Fruit fly (Drosophila melanogaster) S2 (cell line): ENCODE measurements around the gene mag.

ENCODE experiments used
- CG8478 ChIP-seq: fragments of >200 bp; optimal IDR thresholded peaks from 2 replicates; lab custom pipeline; 2018
- CTCF ChIP-seq, 2 experiments: fragments of >200 bp; optimal IDR thresholded peaks; 2 replicates each; lab custom pipeline; 2018

Gene mag

DNA sequence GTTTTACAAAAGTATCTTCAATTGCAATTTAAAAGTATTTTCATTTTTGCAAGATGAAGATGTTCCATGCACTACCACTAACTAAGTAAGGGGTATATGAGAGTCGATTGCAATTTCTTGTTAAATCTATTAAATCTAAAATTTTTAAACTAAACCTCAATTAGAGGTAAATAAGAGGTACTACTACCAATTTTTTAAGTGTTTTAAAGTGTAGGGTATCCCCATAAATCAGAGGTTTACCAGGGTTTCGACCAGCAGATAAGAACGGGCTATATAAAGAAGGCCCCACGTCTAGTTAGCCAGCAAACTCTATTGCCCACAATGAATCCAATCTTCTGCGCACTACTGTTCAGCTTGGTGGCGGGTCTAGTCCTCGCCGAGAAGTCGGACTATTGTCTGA is at the start of gene mag:
TSS of gene mag (plus strand) at position 301 of the 400 bp plus-strand sequence.
- no peak for TF ChIP-seq CTCF (optimal IDR thresholded peaks at IDR 0.05; lab: Kevin White, UChicago)
- no peak for TF ChIP-seq CG8478 (lab: Kevin White, UChicago)

DNA sequence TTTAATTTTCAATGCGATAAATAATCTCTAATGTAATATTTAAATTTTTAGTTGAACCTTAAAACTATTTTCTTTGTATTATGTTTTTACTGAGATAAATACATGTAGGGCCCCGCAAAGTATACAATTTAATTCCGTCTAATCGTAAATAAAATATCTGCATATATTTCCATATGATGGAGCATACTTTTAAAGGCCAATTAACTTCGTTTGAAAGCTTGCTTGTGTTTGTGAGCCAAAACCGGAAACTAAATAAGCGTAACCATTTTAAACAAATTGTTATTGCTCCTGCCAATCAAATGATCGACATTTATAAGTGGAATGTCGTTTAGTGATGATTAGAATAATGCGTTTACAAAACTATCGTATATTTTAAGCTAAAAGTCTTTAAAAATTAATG is 49.7 kb upstream of the mag start:
- TF ChIP-seq CG8478 (lab: Kevin White, UChicago) (no peak), CTCF (optimal IDR thresholded peaks at IDR 0.05; lab: Kevin White, UChicago) (no peak)

DNA sequence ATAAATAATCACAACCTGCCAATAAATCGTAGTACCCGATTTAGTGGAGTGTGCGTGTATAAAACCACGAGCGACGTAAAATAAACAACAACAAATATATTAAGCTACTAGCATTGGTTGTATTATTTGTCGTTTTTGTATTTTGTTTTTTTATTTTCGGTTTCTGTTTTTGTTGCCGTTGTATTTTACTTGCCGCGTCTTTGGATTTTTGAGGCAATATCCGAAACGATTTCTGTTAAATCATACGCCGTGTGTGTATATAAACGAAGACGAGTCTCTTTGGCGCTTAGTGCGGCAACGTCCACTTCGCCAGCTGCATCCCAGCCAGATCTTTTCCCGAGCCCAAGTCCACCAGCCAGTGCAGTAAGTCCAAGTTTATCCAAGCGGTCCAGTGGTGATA is 47.2 kb upstream of the mag start, which contains the start of gene zye:
TSS of gene zye (plus strand) at position 301 of the 400 bp plus-strand sequence.
- TF ChIP-seq CTCF (optimal IDR thresholded peaks at IDR 0.05; lab: Kevin White, UChicago) (no peak), CG8478 (lab: Kevin White, UChicago) (no peak)

DNA sequence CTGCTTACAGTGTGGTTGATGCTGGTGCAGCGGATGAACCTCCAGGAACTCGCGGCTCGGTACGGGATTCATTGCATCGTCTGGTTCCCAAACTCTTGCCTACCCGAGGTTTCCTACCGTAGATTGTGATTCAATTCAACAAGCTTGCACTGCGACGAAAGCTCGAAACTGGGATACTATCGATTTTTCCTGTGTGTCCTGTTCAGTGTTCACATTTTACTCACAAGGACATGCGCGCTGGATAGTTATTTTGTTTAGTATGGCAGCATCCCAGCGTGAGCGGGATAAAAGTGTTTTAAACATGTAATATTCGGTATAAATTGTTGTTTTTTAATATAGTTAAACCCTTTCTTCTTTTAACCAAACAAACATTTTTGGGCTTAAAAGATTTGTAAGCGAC is 34.6 kb upstream of the mag start, which contains the start of gene CG5282:
TSS of gene CG5282 (minus strand) at position 184 of the 400 bp plus-strand sequence.
- TF ChIP-seq CG8478 (lab: Kevin White, UChicago), result no peak
- no peak for TF ChIP-seq CTCF (optimal IDR thresholded peaks at IDR 0.05; lab: Kevin White, UChicago)

DNA sequence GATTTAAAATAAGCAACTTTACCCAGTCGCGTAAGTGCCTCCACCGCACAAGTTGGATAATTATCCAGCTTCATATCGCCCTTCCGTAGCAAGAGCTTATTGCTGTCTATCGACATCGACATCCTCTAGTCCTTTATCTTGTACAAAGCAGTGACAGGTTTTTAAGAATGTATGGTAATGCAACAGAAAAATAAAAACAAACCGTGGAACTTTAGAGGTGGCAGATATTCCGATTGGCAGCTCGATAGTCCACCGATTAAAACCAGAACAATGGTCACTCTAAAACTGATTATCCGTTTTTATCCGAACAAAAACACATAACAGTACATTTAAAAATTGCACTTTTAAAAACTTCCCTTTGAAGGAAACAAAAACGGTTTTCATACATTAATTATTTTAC is 33.0 kb upstream of the mag start, which contains the start of gene CG5274:
TSS of gene CG5274 (minus strand) at position 218 of the 400 bp plus-strand sequence.
- TF ChIP-seq CTCF (optimal IDR thresholded peaks at IDR 0.05; lab: Kevin White, UChicago) (no peak), CG8478 (lab: Kevin White, UChicago) (no peak)

DNA sequence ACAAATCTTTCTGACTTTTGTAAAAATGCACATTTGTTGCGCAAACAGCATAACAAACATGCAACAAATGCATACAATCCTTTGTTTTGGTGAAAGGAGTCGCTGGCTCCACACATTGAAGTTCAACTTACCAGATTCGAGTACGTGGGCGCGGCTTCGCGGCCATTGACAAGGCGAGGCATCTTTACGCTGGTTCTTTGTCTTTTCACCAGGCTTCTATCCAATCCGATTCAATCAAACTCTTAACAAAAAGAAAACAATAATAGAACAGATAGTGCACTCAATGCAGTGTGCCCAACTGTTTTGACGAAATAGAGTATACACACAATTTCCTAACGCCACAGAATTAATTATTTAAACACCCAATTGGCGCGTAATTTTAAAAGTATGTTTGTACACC is 30.3 kb upstream of the mag start, which contains the start of gene CG5262:
TSS of gene CG5262 (minus strand) at position 294 of the 400 bp plus-strand sequence.
- TF ChIP-seq CTCF (optimal IDR thresholded peaks at IDR 0.05; lab: Kevin White, UChicago), result no peak
- no peak for TF ChIP-seq CG8478 (lab: Kevin White, UChicago)

DNA sequence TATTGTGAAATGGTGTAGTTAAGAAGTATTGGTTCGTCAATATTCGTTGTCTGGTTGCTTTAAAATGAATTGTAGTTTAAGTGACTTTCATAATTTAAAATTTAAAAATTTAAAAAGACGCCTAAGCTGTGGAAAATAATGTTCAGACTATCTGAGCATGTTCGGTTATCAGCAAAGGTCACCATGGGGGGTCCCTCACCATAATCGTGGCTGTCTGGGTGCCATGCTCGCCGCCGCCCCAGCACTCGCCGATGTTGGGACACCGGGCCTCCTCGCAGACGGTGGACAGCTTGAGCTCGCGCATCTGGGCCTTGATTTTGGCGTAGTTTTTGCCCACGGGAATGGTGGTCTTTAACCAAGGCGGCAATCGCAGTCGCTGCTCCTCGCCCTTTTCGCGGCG is 28.9 kb upstream of the mag start:
- no peak for TF ChIP-seq CTCF (optimal IDR thresholded peaks at IDR 0.05; lab: Kevin White, UChicago)
- no peak for TF ChIP-seq CG8478 (lab: Kevin White, UChicago)

DNA sequence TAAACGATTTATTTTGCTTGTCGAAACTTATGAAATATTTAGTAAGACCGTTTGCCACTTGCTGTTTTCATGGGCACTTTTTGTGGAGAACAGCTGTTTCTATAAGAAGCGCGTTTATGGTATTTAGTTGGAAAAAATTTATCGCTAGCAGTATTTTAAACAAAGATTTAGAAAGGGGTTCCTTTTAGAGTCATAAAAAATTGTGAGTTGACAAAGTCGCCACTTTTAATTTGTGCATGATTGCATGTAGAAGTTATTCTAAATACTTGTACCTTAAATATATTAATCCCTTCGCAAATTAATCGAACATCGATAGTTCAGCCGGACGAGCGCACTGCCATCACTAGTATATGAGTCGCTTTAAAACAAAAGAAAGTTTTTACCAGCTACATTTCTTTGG is 28.2 kb upstream of the mag start, which contains the start of the genes Las and Psn:
TSS of gene Las (minus strand) at position 65 of the 400 bp plus-strand sequence.
TSS of gene Psn (plus strand) at position 172 of the 400 bp plus-strand sequence.
- TF ChIP-seq CTCF (optimal IDR thresholded peaks at IDR 0.05; lab: Kevin White, UChicago) (no peak), CG8478 (lab: Kevin White, UChicago) (no peak)

DNA sequence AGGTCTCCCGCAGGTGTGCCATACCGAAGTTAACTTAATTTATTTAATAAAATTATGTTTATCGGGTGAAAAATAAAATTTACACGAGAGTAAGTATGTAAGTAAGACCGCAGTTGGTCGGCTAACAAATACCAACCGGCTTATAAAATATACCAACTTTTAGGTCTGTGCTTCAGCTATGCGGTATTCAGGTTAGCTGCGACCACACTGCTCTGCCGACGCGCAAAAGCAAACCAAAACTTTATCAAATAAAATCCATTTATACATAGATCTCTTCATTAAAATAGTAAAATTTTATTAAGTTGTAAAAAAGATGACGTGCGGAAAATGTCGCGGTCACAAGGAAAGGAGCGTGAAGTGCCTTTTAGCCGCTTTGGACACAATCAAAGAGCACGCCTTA is 24.4 kb upstream of the mag start, which contains the start of the genes mRpL15 and CtIP:
TSS of gene mRpL15 (minus strand) at position 141 of the 400 bp plus-strand sequence.
TSS of gene CtIP (plus strand) at position 182 of the 400 bp plus-strand sequence.
- TF ChIP-seq CG8478 (lab: Kevin White, UChicago), result no peak
- TF ChIP-seq CTCF (optimal IDR thresholded peaks at IDR 0.05; lab: Kevin White, UChicago), result no peak

DNA sequence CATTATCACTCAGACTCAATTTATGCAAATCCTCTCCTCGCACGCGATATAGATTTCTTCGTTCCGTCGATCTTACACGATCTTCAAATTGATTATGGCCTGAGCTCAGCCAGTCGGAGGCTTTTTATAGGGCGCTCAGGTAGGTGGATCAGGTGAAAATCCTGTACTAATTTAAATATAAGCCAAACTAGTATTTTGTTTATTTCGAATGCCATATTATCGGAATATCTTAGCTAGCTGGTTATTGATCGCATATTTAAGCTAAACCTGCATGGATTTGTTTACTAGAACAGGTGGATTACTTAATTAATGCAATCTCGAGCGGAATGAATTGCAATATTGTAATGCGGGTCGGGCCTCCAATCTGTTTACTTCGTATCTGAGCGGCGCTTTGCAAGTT is 20.7 kb upstream of the mag start, which contains the start of gene Hpd:
TSS of gene Hpd (minus strand) at position 101 of the 400 bp plus-strand sequence.
- TF ChIP-seq CG8478 (lab: Kevin White, UChicago), result no peak
- TF ChIP-seq CTCF (optimal IDR thresholded peaks at IDR 0.05; lab: Kevin White, UChicago), result no peak

DNA sequence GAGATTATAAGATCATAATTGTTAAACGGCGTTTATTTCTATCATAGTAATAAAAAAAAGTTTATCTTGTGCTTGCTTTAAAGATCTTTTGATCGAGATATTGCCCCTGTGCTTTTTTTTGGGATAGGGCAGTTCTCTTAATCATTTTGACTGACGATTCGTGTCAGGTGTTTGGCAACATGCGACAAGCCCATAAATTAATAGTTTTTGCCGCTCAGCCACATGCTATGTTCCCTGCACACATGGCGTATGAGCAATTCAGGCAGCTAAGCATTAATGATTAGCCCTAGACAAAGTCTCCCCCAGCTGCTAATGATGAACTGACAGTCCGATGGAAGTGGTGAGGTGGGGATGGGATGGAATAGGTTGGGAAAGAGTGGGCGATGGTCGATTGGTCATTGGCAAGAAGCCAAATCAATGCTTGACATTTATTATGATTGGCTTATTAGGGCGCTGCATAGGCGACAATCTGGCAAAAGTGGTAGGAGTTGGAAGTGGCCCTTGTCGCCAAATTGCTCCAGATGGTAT is 19.5 kb upstream of the mag start:
- TF ChIP-seq CG8478 (lab: Kevin White, UChicago) (no peak), CTCF (optimal IDR thresholded peaks at IDR 0.05; lab: Kevin White, UChicago) (no peak)

DNA sequence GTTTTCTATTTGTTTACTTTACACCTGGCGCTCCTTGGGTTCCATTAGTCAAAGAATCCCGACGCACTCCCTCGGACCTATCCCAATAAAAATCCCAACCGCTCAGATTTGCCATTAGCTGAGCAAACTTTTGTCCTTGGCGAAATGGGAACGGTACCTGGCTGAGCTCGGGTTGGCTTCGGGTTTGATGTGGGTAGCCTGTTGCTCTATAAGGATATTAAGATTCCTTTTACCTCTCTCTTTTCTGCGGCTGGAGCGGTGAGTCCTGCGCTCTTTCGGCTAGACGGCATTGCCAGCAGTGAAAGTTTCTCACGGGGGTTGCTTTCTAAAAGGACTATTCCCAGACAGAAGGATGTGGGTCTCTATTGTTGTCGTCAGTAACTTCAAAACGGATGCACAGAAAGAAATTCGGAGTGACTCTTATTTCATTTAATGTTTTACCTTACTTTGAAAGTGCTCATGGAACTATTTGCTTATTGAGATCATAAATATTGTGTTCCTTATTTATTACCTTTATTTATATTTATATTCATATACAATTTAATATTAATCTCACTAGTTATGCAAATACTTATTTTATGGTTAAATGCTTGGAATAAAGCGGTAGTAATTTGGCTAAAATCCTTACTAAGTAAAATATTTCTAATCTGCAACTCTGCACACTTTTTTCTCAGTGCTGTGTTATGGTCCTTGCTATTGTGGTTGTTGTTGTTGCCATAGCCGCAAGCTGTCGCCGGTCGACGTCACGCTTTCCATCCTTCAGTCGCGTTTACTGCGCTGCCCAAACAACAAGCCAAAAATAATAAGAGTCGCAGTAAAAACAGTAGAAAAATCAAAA is 18.6 kb upstream of the mag start, which contains the start of gene CG5910:
TSS of gene CG5910 (plus strand) at position 788 of the 838 bp plus-strand sequence.
- TF ChIP-seq CTCF (optimal IDR thresholded peaks at IDR 0.05; lab: Kevin White, UChicago) (no peak), CG8478 (lab: Kevin White, UChicago) (no peak)

DNA sequence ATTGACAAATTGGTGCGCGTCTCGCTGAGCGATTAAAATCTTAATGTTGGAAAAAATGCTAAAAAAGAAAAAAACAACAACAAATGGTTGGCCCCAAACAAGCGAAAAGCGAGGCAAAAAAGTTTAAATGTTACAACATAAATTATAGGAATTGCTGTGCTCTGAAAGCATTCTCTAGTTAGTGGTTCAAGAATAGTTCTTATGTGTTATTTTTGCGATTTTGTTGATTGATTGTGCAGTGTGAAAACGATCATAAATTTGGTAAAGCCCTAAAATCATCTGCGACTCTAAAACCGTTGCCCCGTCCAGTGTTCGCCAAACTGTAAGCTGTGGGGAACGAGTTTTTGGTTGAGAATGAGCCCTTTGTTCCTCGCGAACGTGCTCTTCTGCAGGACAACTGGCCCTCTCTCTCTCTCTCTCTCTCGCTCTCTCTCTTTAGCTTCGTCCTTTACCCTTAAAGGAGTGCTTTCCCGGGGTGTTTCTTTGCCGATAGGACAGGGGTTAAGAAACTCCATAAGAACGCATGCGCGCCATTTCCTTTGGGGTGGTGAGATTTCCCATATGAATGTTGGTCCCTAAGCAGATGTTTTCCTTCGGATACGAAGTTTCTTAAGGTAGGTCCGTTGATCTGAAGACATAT is 17.7 kb upstream of the mag start:
- TF ChIP-seq CG8478 (lab: Kevin White, UChicago) (no peak), CTCF (optimal IDR thresholded peaks at IDR 0.05; lab: Kevin White, UChicago) (no peak)

DNA sequence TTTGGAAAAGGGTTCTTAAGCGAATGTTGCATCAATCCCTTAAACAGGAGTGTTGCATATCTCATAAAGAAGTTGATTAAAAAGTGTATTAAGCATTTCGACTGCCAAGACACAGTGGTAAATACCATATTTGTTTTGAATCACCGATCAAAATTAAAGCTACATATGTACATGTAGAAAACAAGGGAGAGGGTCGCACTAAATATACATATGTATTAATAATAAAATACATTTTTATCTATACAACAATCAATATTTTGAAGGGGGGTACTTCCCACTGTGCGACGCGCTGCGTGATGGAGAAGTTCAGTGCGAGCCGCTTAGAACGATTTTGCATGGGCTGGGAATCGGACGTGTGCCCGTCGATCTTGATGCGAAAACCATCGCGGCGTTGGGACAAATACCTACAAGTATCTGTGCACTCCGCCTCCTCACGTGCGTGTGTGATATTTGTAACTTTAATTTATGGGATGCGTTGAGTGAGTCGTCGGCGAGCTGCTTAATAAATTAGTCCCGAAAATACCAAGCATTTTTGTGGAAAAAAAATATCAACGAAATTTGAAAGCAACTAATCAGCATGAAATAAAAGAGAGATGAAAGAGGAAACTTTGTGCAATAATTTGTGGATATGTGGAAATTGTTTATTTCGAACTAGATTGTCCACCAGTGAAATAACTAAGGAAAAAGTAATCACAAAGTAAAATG is 15.5 kb upstream of the mag start:
- no peak for TF ChIP-seq CG8478 (lab: Kevin White, UChicago)
- no peak for TF ChIP-seq CTCF (optimal IDR thresholded peaks at IDR 0.05; lab: Kevin White, UChicago)
